Fruit fly (Drosophila melanogaster) whole organism, embryonic: ENCODE results near the gene CG14104.

ENCODE experiments used
- Aef1 ChIP-seq: fragments of 200-800 bp; sonication (Bioruptor generic); IDR thresholded peaks from 3 replicates; pipeline ENCODE4 v1.3.6; 2022; ENCODE audit warnings: missing biosample characterization, missing genetic modification characterization
- CG10959 ChIP-seq: fragments of 200-800 bp; sonication (Bioruptor generic); IDR thresholded peaks from 2 replicates; pipeline ENCODE4 v1.3.6; 2022; ENCODE audit warnings: missing biosample characterization, missing genetic modification characterization
- CG12236 ChIP-seq: fragments of 200-800 bp; sonication (Bioruptor generic); optimal IDR thresholded peaks from 2 replicates; lab custom pipeline; 2016; ENCODE audit warnings: missing biosample characterization, missing genetic modification characterization
- CG12391 ChIP-seq: fragments of 200-800 bp; sonication (Bioruptor generic); optimal IDR thresholded peaks from 3 replicates; lab custom pipeline; 2018; ENCODE audit warnings: missing biosample characterization, mild to moderate bottlenecking, missing genetic modification characterization, moderate library complexity
- CG13424 ChIP-seq: fragments of 200-800 bp; sonication (Bioruptor generic); optimal IDR thresholded peaks from 2 replicates; lab custom pipeline; 2019; ENCODE audit warnings: missing biosample characterization, mild to moderate bottlenecking, missing genetic modification characterization, moderate library complexity
- CG1602 ChIP-seq: fragments of 200-800 bp; sonication (Bioruptor generic); optimal IDR thresholded peaks from 3 replicates; lab custom pipeline; 2016; ENCODE audit warnings: missing biosample characterization, missing genetic modification characterization
- CG17802 ChIP-seq: fragments of 200-800 bp; sonication (Bioruptor generic); optimal IDR thresholded peaks from 2 replicates; lab custom pipeline; 2018; ENCODE audit warnings: missing biosample characterization, mild to moderate bottlenecking, missing genetic modification characterization, moderate library complexity
- CG1832 ChIP-seq: fragments of 200-800 bp; sonication (Bioruptor generic); optimal IDR thresholded peaks from 2 replicates; lab custom pipeline; 2017; ENCODE audit warnings: missing biosample characterization, mild to moderate bottlenecking, missing genetic modification characterization, inconsistent platforms
- CG18619 ChIP-seq: fragments of 200-800 bp; sonication (Bioruptor generic); optimal IDR thresholded peaks from 3 replicates; lab custom pipeline; 2017; ENCODE audit warnings: missing biosample characterization, mild to moderate bottlenecking, missing genetic modification characterization
- CG2199 ChIP-seq: fragments of 200-800 bp; sonication (Bioruptor generic); IDR thresholded peaks from 3 replicates; pipeline ENCODE4 v1.3.6; 2022; ENCODE audit warnings: missing biosample characterization, missing genetic modification characterization
- CG2889 ChIP-seq: fragments of 200-800 bp; sonication (Bioruptor generic); IDR thresholded peaks from 3 replicates; pipeline ENCODE4 v1.3.6; 2022; ENCODE audit warnings: missing biosample characterization, missing genetic modification characterization
- CG32532 ChIP-seq: fragments of 200-800 bp; sonication (Bioruptor generic); IDR thresholded peaks from 2 replicates; pipeline ENCODE4 v1.3.6; 2022; ENCODE audit warnings: missing biosample characterization, missing genetic modification characterization
- CG33213 ChIP-seq: fragments of 200-800 bp; sonication (Bioruptor generic); optimal IDR thresholded peaks from 3 replicates; lab custom pipeline; 2016; ENCODE audit warnings: missing biosample characterization, missing genetic modification characterization
- CG34224 ChIP-seq: fragments of 200-800 bp; sonication (Bioruptor generic); IDR thresholded peaks from 3 replicates; pipeline ENCODE4 v1.3.6; 2022; ENCODE audit warnings: missing biosample characterization, missing genetic modification characterization; ENCODE audit not compliant: partially characterized antibody
- CG4617 ChIP-seq: fragments of 200-800 bp; sonication (Bioruptor generic); optimal IDR thresholded peaks from 3 replicates; lab custom pipeline; 2016; ENCODE audit warnings: missing biosample characterization, missing genetic modification characterization, borderline replicate concordance
- CG4854 ChIP-seq: fragments of 200-800 bp; sonication (Bioruptor generic); optimal IDR thresholded peaks from 2 replicates; lab custom pipeline; 2016; ENCODE audit warnings: missing biosample characterization, missing genetic modification characterization, inconsistent platforms
- CG6272 ChIP-seq: fragments of 200-800 bp; sonication (Bioruptor generic); IDR thresholded peaks from 2 replicates; pipeline ENCODE4 v1.3.6; 2022; ENCODE audit warnings: missing biosample characterization, missing genetic modification characterization
- CG6791 ChIP-seq: fragments of 200-800 bp; sonication (Bioruptor generic); IDR thresholded peaks from 3 replicates; pipeline ENCODE4 v1.3.6; 2022; ENCODE audit warnings: missing biosample characterization, missing genetic modification characterization; ENCODE audit not compliant: partially characterized antibody
- CG9932 ChIP-seq: fragments of 200-800 bp; sonication (Bioruptor generic); IDR thresholded peaks from 2 replicates; pipeline ENCODE4 v1.3.6; 2022; ENCODE audit warnings: missing biosample characterization, missing genetic modification characterization
- D19A ChIP-seq: fragments of 200-800 bp; optimal IDR thresholded peaks from 3 replicates; lab custom pipeline; 2019; ENCODE audit warnings: missing biosample characterization, mild to moderate bottlenecking, missing genetic modification characterization, moderate library complexity
- Doc2 ChIP-seq: fragments of 200-800 bp; sonication (Bioruptor generic); IDR thresholded peaks from 2 replicates; pipeline ENCODE4 v1.3.6; 2022; ENCODE audit warnings: missing biosample characterization, missing genetic modification characterization
- Dp ChIP-seq: fragments of 200-800 bp; sonication (Bioruptor generic); optimal IDR thresholded peaks from 2 replicates; lab custom pipeline; 2018; ENCODE audit warnings: missing biosample characterization, mild to moderate bottlenecking, missing genetic modification characterization, moderate library complexity
- H2.0 ChIP-seq: fragments of 200-800 bp; sonication (Bioruptor generic); IDR thresholded peaks from 2 replicates; pipeline ENCODE4 v1.3.6; 2022; ENCODE audit warnings: missing biosample characterization, missing genetic modification characterization
- Jarid2 ChIP-seq: fragments of 200-800 bp; sonication (Bioruptor generic); optimal IDR thresholded peaks from 3 replicates; lab custom pipeline; 2017; ENCODE audit warnings: mild to moderate bottlenecking, missing biosample characterization, missing genetic modification reagents, missing genetic modification characterization
- Lhr ChIP-seq: fragments of 200-800 bp; sonication (Bioruptor generic); optimal IDR thresholded peaks from 3 replicates; lab custom pipeline; 2017; ENCODE audit warnings: mild to moderate bottlenecking, missing biosample characterization, missing genetic modification reagents, missing genetic modification characterization
- MESR4 ChIP-seq: fragments of 200-800 bp; sonication (Bioruptor generic); optimal IDR thresholded peaks from 2 replicates; lab custom pipeline; 2018; ENCODE audit warnings: missing biosample characterization, mild to moderate bottlenecking, missing genetic modification characterization, moderate library complexity
- NFAT ChIP-seq: fragments of 200-800 bp; sonication (Bioruptor generic); IDR thresholded peaks from 2 replicates; pipeline ENCODE4 v1.3.6; 2022; ENCODE audit warnings: missing biosample characterization, missing genetic modification characterization
- Nf-YA ChIP-seq: fragments of 200-800 bp; sonication (Bioruptor generic); IDR thresholded peaks from 2 replicates; pipeline ENCODE4 v1.3.6; 2022; ENCODE audit warnings: missing biosample characterization, missing genetic modification characterization
- Sox100B ChIP-seq: fragments of 200-800 bp; sonication (Bioruptor generic); optimal IDR thresholded peaks from 3 replicates; lab custom pipeline; 2018; ENCODE audit warnings: missing biosample characterization, mild to moderate bottlenecking, missing genetic modification characterization
- Spps ChIP-seq: fragments of 200-800 bp; sonication (Bioruptor generic); optimal IDR thresholded peaks from 2 replicates; lab custom pipeline; 2018; ENCODE audit warnings: missing biosample characterization, mild to moderate bottlenecking, missing genetic modification characterization
- Tbp ChIP-seq: fragments of >200 bp; optimal IDR thresholded peaks from 2 replicates; lab custom pipeline; 2018; ENCODE audit warnings: missing biosample characterization, missing genetic modification characterization
- amos ChIP-seq: fragments of 200-800 bp; sonication (Bioruptor generic); IDR thresholded peaks from 2 replicates; pipeline ENCODE4 v1.3.6; 2022; ENCODE audit warnings: missing biosample characterization, missing genetic modification characterization; ENCODE audit not compliant: partially characterized antibody
- ase ChIP-seq: fragments of 200-800 bp; sonication (Bioruptor generic); IDR thresholded peaks from 3 replicates; pipeline ENCODE4 v1.3.6; 2022; ENCODE audit warnings: missing biosample characterization, missing genetic modification characterization
- ato ChIP-seq: fragments of 200-800 bp; sonication (Bioruptor generic); IDR thresholded peaks from 2 replicates; pipeline ENCODE4 v1.3.6; 2022; ENCODE audit warnings: missing biosample characterization, missing genetic modification characterization; ENCODE audit not compliant: partially characterized antibody
- bcd ChIP-seq: fragments of 200-800 bp; sonication (Bioruptor generic); optimal IDR thresholded peaks from 2 replicates; lab custom pipeline; 2017; ENCODE audit warnings: missing biosample characterization, mild to moderate bottlenecking, missing genetic modification characterization
- bowl ChIP-seq: fragments of 200-800 bp; sonication (Bioruptor generic); IDR thresholded peaks from 2 replicates; pipeline ENCODE4 v1.3.6; 2022; ENCODE audit warnings: missing biosample characterization, missing genetic modification characterization
- cad ChIP-seq: fragments of >200 bp; optimal IDR thresholded peaks from 2 replicates; lab custom pipeline; 2017; ENCODE audit warnings: missing biosample characterization, missing genetic modification characterization
- caup ChIP-seq: fragments of 200-800 bp; sonication (Bioruptor generic); optimal IDR thresholded peaks from 3 replicates; lab custom pipeline; 2017; ENCODE audit warnings: missing biosample characterization, mild to moderate bottlenecking, missing genetic modification characterization, moderate library complexity; ENCODE audit not compliant: severe bottlenecking
- crp ChIP-seq, 2 experiments: fragments of 200-800 bp; sonication (Bioruptor generic); optimal IDR thresholded peaks; 2 replicates in 1 of 2; 3 replicates in 1 of 2; lab custom pipeline; 2017; ENCODE audit warnings: missing biosample characterization in 2 of 2, missing genetic modification characterization in 2 of 2, mild to moderate bottlenecking in 1 of 2, moderate library complexity in 1 of 2
- eyg ChIP-seq: fragments of 200-800 bp; sonication (Bioruptor generic); optimal IDR thresholded peaks from 3 replicates; lab custom pipeline; 2016; ENCODE audit warnings: missing biosample characterization, missing genetic modification characterization
- gsb-n ChIP-seq: fragments of 200-800 bp; sonication (Bioruptor generic); optimal IDR thresholded peaks from 3 replicates; lab custom pipeline; 2018; ENCODE audit warnings: missing biosample characterization, mild to moderate bottlenecking, missing genetic modification characterization
- h ChIP-seq: fragments of >200 bp; optimal IDR thresholded peaks from 2 replicates; lab custom pipeline; 2017
- ken ChIP-seq: fragments of 200-800 bp; sonication (Bioruptor generic); IDR thresholded peaks from 3 replicates; pipeline ENCODE4 v1.3.6; 2022; ENCODE audit warnings: missing biosample characterization, missing genetic modification characterization
- odd ChIP-seq: fragments of 200-800 bp; sonication (Bioruptor generic); optimal IDR thresholded peaks from 2 replicates; lab custom pipeline; 2017; ENCODE audit warnings: missing biosample characterization, mild to moderate bottlenecking, missing genetic modification characterization
- onecut ChIP-seq: fragments of 200-800 bp; sonication (Bioruptor generic); IDR thresholded peaks from 2 replicates; pipeline ENCODE4 v1.3.6; 2022; ENCODE audit warnings: missing biosample characterization, missing genetic modification characterization
- schlank ChIP-seq: fragments of 200-800 bp; sonication (Bioruptor generic); optimal IDR thresholded peaks from 2 replicates; lab custom pipeline; 2018; ENCODE audit warnings: missing biosample characterization, mild to moderate bottlenecking, missing genetic modification characterization
- sima ChIP-seq: fragments of 200-800 bp; sonication (Bioruptor generic); optimal IDR thresholded peaks from 2 replicates; lab custom pipeline; 2016; ENCODE audit warnings: missing biosample characterization, missing genetic modification characterization
- slp2 ChIP-seq: fragments of 200-800 bp; sonication (Bioruptor generic); optimal IDR thresholded peaks from 2 replicates; lab custom pipeline; 2016; ENCODE audit warnings: missing biosample characterization, missing genetic modification characterization
- ssp ChIP-seq: fragments of 200-800 bp; sonication (Bioruptor generic); IDR thresholded peaks from 2 replicates; pipeline ENCODE4 v1.3.6; 2022; ENCODE audit warnings: missing biosample characterization, missing genetic modification characterization
- tap ChIP-seq: fragments of 200-800 bp; optimal IDR thresholded peaks from 3 replicates; lab custom pipeline; 2019; ENCODE audit warnings: missing biosample characterization, mild to moderate bottlenecking, missing genetic modification characterization, moderate library complexity
- tll ChIP-seq, 2 experiments: fragments of 200-800 bp in 1 of 2; fragments of >200 bp in 1 of 2; sonication (Bioruptor generic) in 1 of 2; optimal IDR thresholded peaks; 2 replicates each; lab custom pipeline; 2017 to 2019; ENCODE audit warnings: missing biosample characterization in 2 of 2, missing genetic modification characterization in 2 of 2, mild to moderate bottlenecking in 1 of 2, moderate library complexity in 1 of 2
- wdn ChIP-seq: fragments of 200-800 bp; sonication (Bioruptor generic); IDR thresholded peaks from 2 replicates; pipeline ENCODE4 v1.3.6; 2022; ENCODE audit warnings: missing biosample characterization, missing genetic modification characterization

CG14104 gene

DNA sequence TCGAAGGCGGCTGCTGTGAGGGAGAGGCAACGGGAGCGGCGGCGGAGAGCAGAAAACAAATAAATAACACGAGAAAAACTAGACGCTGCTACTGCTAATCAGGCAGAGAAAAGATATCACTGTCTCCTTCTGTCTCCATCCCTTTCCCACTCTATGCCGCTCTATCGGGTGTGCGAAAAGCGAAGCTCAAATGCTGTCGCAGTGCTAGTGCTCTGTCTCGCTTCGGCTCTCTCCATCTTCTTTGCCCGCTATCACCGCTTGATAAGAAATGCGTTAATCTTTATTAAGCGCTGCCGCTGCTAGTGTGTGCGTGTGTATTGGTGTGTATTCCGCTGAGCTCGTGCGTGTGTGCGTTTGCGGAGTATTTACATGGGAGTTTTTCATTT lies 15.3 kb downstream of the CG14104 start (continued):
- TF ChIP-seq CG33213 (no peak), cad (GFP tag; lab: Kevin White, UChicago) (peak; percentile 53), ken (GFP tag; lab: Robert Waterston, UW) (no peak; the same call in 2 of the 3 replicates), NFAT (GFP tag; lab: Robert Waterston, UW) (no peak), CG4854 (GFP tag; lab: Kevin White, UChicago) (no peak), Dp (GFP tag; lab: Kevin White, UChicago) (no peak), eyg (GFP tag; lab: Kevin White, UChicago) (no peak), tap (no peak), CG17802 (tag; lab: Kevin White, UChicago) (no peak), wdn (no peak; the same call in 1 of the 2 replicates), CG12391 (tag; lab: Kevin White, UChicago) (no peak), h (lab: Kevin White, UChicago) (no peak), CG2199 (no peak), Tbp (GFP tag; lab: Kevin White, UChicago) (no peak), odd (GFP tag; lab: Kevin White, UChicago) (peak; percentile 20), CG9932 (GFP tag; lab: Robert Waterston, UW) (peak; percentile 29; the same call in 1 of the 2 replicates), CG2889 (no peak), CG1602 (no peak), Sox100B (GFP tag; lab: Kevin White, UChicago) (no peak), bowl (GFP tag; lab: Robert Waterston, UW) (no peak), gsb-n (tag; lab: Kevin White, UChicago) (no peak), onecut (no peak), crp (GFP tag; optimal IDR thresholded peaks at IDR 0.05; lab: Kevin White, UChicago) (no peak), ato (GFP tag; lab: Robert Waterston, UW) (no peak), CG13424 (tag; lab: Kevin White, UChicago) (no peak), D19A (tag; lab: Kevin White, UChicago) (no peak), ssp (GFP tag; lab: Robert Waterston, UW) (no peak), Aef1 (no peak), slp2 (GFP tag; lab: Kevin White, UChicago) (no peak), Nf-YA (no peak), caup (GFP tag; lab: Kevin White, UChicago) (peak; percentile 53), bcd (GFP tag; lab: Kevin White, UChicago) (no peak), sima (GFP tag; lab: Kevin White, UChicago) (no peak), CG6272 (GFP tag; lab: Robert Waterston, UW) (no peak), CG32532 (GFP tag; lab: Robert Waterston, UW) (no peak), CG34224 (peak; percentile 58; the same call in 2 of the 3 replicates), H2.0 (no peak), Spps (tag; lab: Kevin White, UChicago) (no peak), Lhr (GFP tag; lab: Kevin White, UChicago) (no peak), CG4617 (GFP tag; lab: Kevin White, UChicago) (no peak), amos (GFP tag; lab: Robert Waterston, UW) (no peak), CG6791 (no peak), CG1832 (GFP tag; lab: Kevin White, UChicago) (peak; percentile 96), Jarid2 (GFP tag; lab: Kevin White, UChicago) (no peak), CG12236 (GFP tag; lab: Kevin White, UChicago) (no peak), schlank (tag; lab: Kevin White, UChicago) (peak; percentile 13), Doc2 (GFP tag; lab: Robert Waterston, UW) (no peak), CG10959 (GFP tag; lab: Robert Waterston, UW) (no peak), tll (GFP tag; optimal IDR thresholded peaks at IDR 0.05; lab: Kevin White, UChicago) (no peak), CG18619 (no peak), ase (GFP tag; lab: Robert Waterston, UW) (no peak), MESR4 (GFP tag; lab: Kevin White, UChicago) (no peak)
